Worm (Caenorhabditis elegans) whole organism, late embryonic: ENCODE data around the gene srh-218.

Source experiments
- ama-1 ChIP-seq: fragments of 150-350 bp; optimal IDR thresholded peaks from 2 replicates; lab custom pipeline; 2014
- dmd-4 ChIP-seq: sonication (generic microtip); optimal IDR thresholded peaks from 2 replicates; lab custom pipeline; 2016; ENCODE audit warnings: borderline replicate concordance, missing genetic modification characterization, missing compliant biosample characterization
- pag-3 ChIP-seq: sonication (generic microtip); optimal IDR thresholded peaks from 2 replicates; lab custom pipeline; 2016; ENCODE audit warnings: missing compliant biosample characterization, missing genetic modification characterization, borderline replicate concordance

DNA sequence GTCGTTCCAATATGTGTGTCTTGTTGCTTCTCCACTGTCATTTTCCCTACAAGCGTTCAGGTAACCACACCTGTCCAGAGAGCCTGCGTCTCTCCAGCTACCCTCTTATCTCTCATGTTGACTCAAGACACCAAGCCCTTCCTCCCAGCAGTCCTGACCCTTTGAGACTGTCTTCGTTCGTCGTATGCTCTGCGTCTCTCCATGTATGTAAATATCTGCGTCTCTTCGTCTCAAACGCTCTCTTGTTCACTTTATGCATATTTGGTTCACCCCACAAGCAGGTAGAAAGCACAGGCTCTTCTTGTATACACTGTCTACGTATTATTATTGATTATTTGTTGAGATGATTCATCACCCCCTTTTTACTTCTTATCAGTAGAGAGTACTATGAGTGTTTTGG, 4.0 kb downstream of the srh-218 start:
- TF ChIP-seq ama-1 (lab: Kevin White, UChicago) (no peak), pag-3 (no peak), dmd-4 (tag; lab: Kevin White, UChicago) (no peak)
